Fruit fly (Drosophila melanogaster) whole organism, embryonic: Measurements from ENCODE around the gene CG11279.

ENCODE experiments used
- Asciz ChIP-seq: fragments of 200-800 bp; sonication (Bioruptor generic); optimal IDR thresholded peaks from 2 replicates; lab custom pipeline; 2017; ENCODE audit warnings: missing biosample characterization, mild to moderate bottlenecking, missing genetic modification characterization, missing genetic modification reagents
- Atf6 ChIP-seq: fragments of 200-800 bp; sonication (Bioruptor generic); IDR thresholded peaks from 2 replicates; pipeline ENCODE4 v1.3.6; 2022; ENCODE audit warnings: missing biosample characterization, missing genetic modification characterization
- BtbVII ChIP-seq: fragments of 200-800 bp; sonication (Bioruptor generic); optimal IDR thresholded peaks from 3 replicates; lab custom pipeline; 2017; ENCODE audit warnings: missing biosample characterization, mild to moderate bottlenecking, missing genetic modification characterization
- CG10366 ChIP-seq: fragments of 200-800 bp; sonication (Bioruptor generic); IDR thresholded peaks from 2 replicates; pipeline ENCODE4 v1.3.6; 2022; ENCODE audit warnings: missing biosample characterization, missing genetic modification characterization
- CG10979 ChIP-seq: fragments of 200-800 bp; sonication (Bioruptor generic); optimal IDR thresholded peaks from 2 replicates; lab custom pipeline; 2018; ENCODE audit warnings: missing biosample characterization, mild to moderate bottlenecking, missing genetic modification characterization, moderate library complexity
- CG17612 ChIP-seq: fragments of 200-800 bp; sonication (Bioruptor generic); IDR thresholded peaks from 2 replicates; pipeline ENCODE4 v1.3.6; 2022; ENCODE audit warnings: missing biosample characterization, missing genetic modification characterization
- CG2199 ChIP-seq: fragments of 200-800 bp; sonication (Bioruptor generic); IDR thresholded peaks from 3 replicates; pipeline ENCODE4 v1.3.6; 2022; ENCODE audit warnings: missing biosample characterization, missing genetic modification characterization
- CG31441 ChIP-seq: fragments of 200-800 bp; sonication (Bioruptor generic); IDR thresholded peaks from 2 replicates; pipeline ENCODE4 v1.3.6; 2022; ENCODE audit warnings: missing biosample characterization, missing genetic modification characterization
- CG34224 ChIP-seq: fragments of 200-800 bp; sonication (Bioruptor generic); IDR thresholded peaks from 3 replicates; pipeline ENCODE4 v1.3.6; 2022; ENCODE audit warnings: missing biosample characterization, missing genetic modification characterization; ENCODE audit not compliant: partially characterized antibody
- CG5180 ChIP-seq: fragments of 200-800 bp; sonication (Bioruptor generic); optimal IDR thresholded peaks from 3 replicates; lab custom pipeline; 2017; ENCODE audit warnings: missing biosample characterization, missing genetic modification characterization, mild to moderate bottlenecking, moderate library complexity, missing genetic modification reagents
- CG6683 ChIP-seq: fragments of 200-800 bp; sonication (Bioruptor generic); optimal IDR thresholded peaks from 2 replicates; lab custom pipeline; 2017; ENCODE audit warnings: missing biosample characterization, mild to moderate bottlenecking, missing genetic modification characterization, missing genetic modification reagents
- CG8388 ChIP-seq: fragments of 200-800 bp; sonication (Bioruptor generic); optimal IDR thresholded peaks from 2 replicates; lab custom pipeline; 2019; ENCODE audit warnings: missing biosample characterization, mild to moderate bottlenecking, missing genetic modification characterization, moderate library complexity
- CG9609 ChIP-seq: fragments of 200-800 bp; sonication (Bioruptor generic); optimal IDR thresholded peaks from 3 replicates; lab custom pipeline; 2016; ENCODE audit warnings: missing biosample characterization, missing genetic modification characterization
- CHES-1-like ChIP-seq: fragments of 200-800 bp; sonication (Bioruptor generic); optimal IDR thresholded peaks from 2 replicates; lab custom pipeline; 2016; ENCODE audit warnings: missing biosample characterization, missing genetic modification characterization
- D19A ChIP-seq: fragments of 200-800 bp; optimal IDR thresholded peaks from 3 replicates; lab custom pipeline; 2019; ENCODE audit warnings: missing biosample characterization, mild to moderate bottlenecking, missing genetic modification characterization, moderate library complexity
- Dbx ChIP-seq: fragments of 200-800 bp; sonication (Bioruptor generic); IDR thresholded peaks from 3 replicates; pipeline ENCODE4 v1.3.6; 2022; ENCODE audit warnings: missing biosample characterization, missing genetic modification characterization
- Doc3 ChIP-seq: fragments of 200-800 bp; sonication (Bioruptor generic); IDR thresholded peaks from 3 replicates; pipeline ENCODE4 v1.3.6; 2022; ENCODE audit warnings: missing biosample characterization, missing genetic modification characterization; ENCODE audit not compliant: partially characterized antibody
- Ets65A ChIP-seq: fragments of 200-800 bp; sonication (Bioruptor generic); peaks from one replicate; lab custom pipeline; 2016; ENCODE audit warnings: missing biosample characterization, missing genetic modification characterization
- Gug ChIP-seq: fragments of 200-800 bp; sonication (Bioruptor generic); IDR thresholded peaks from 4 replicates; pipeline ENCODE4 v1.3.6; 2022; ENCODE audit warnings: missing biosample characterization, missing genetic modification characterization
- Max ChIP-seq: fragments of 200-800 bp; sonication (Bioruptor generic); optimal IDR thresholded peaks from 2 replicates; lab custom pipeline; 2016; ENCODE audit warnings: missing biosample characterization, mild to moderate bottlenecking, missing genetic modification characterization
- Nf-YA ChIP-seq: fragments of 200-800 bp; sonication (Bioruptor generic); IDR thresholded peaks from 2 replicates; pipeline ENCODE4 v1.3.6; 2022; ENCODE audit warnings: missing biosample characterization, missing genetic modification characterization
- Opbp ChIP-seq: fragments of 200-800 bp; sonication (Bioruptor generic); IDR thresholded peaks from 3 replicates; pipeline ENCODE4 v1.3.6; 2022; ENCODE audit warnings: missing biosample characterization, missing genetic modification characterization; ENCODE audit not compliant: partially characterized antibody
- Rx ChIP-seq: fragments of 200-800 bp; sonication (Bioruptor generic); IDR thresholded peaks from 2 replicates; pipeline ENCODE4 v1.3.6; 2022; ENCODE audit warnings: missing biosample characterization, missing genetic modification characterization
- Sin3A ChIP-seq: fragments of >200 bp; optimal IDR thresholded peaks from 2 replicates; lab custom pipeline; 2018
- Stat92E ChIP-seq, 3 experiments: fragments of >200 bp in 2 of 3; fragments of 200-800 bp in 1 of 3; sonication (Bioruptor generic) in 1 of 3; optimal IDR thresholded peaks; 2 replicates each; lab custom pipeline; 2017 to 2019; ENCODE audit warnings: missing biosample characterization in 3 of 3, missing genetic modification characterization in 3 of 3, mild to moderate bottlenecking in 1 of 3, moderate library complexity in 1 of 3
- ab ChIP-seq: fragments of 200-800 bp; sonication (Bioruptor generic); optimal IDR thresholded peaks from 2 replicates; lab custom pipeline; 2016; ENCODE audit warnings: missing biosample characterization, missing genetic modification characterization
- amos ChIP-seq: fragments of 200-800 bp; sonication (Bioruptor generic); IDR thresholded peaks from 2 replicates; pipeline ENCODE4 v1.3.6; 2022; ENCODE audit warnings: missing biosample characterization, missing genetic modification characterization; ENCODE audit not compliant: partially characterized antibody
- ato ChIP-seq: fragments of 200-800 bp; sonication (Bioruptor generic); IDR thresholded peaks from 2 replicates; pipeline ENCODE4 v1.3.6; 2022; ENCODE audit warnings: missing biosample characterization, missing genetic modification characterization; ENCODE audit not compliant: partially characterized antibody
- bbx ChIP-seq: fragments of 200-800 bp; sonication (Bioruptor generic); IDR thresholded peaks from 2 replicates; pipeline ENCODE4 v1.3.6; 2022; ENCODE audit warnings: missing biosample characterization, missing genetic modification characterization; ENCODE audit not compliant: partially characterized antibody
- cg ChIP-seq: fragments of 200-800 bp; sonication (Bioruptor generic); optimal IDR thresholded peaks from 3 replicates; lab custom pipeline; 2019; ENCODE audit warnings: missing biosample characterization, mild to moderate bottlenecking, missing genetic modification characterization, moderate library complexity
- chif ChIP-seq, 2 experiments: fragments of 200-800 bp; sonication (Bioruptor generic); optimal IDR thresholded peaks; 3 replicates each; lab custom pipeline; 2016; ENCODE audit warnings: missing biosample characterization in 2 of 2, missing genetic modification characterization in 2 of 2
- dimm ChIP-seq: fragments of 200-800 bp; sonication (Bioruptor generic); IDR thresholded peaks from 2 replicates; pipeline ENCODE4 v1.3.6; 2022; ENCODE audit warnings: missing biosample characterization, missing genetic modification characterization
- esg ChIP-seq: fragments of 200-800 bp; sonication (Bioruptor generic); conservative IDR thresholded peaks from 2 replicates; pipeline ENCODE4 v1.3.6; 2022; ENCODE audit warnings: missing biosample characterization, missing genetic modification characterization
- ftz-f1 ChIP-seq: fragments of 200-800 bp; sonication (Bioruptor generic); optimal IDR thresholded peaks from 2 replicates; lab custom pipeline; 2016; ENCODE audit warnings: missing biosample characterization, missing genetic modification characterization
- gcm2 ChIP-seq: fragments of 200-800 bp; sonication (Bioruptor generic); optimal IDR thresholded peaks from 2 replicates; lab custom pipeline; 2016; ENCODE audit warnings: missing biosample characterization, missing genetic modification characterization
- gsb-n ChIP-seq: fragments of 200-800 bp; sonication (Bioruptor generic); optimal IDR thresholded peaks from 3 replicates; lab custom pipeline; 2018; ENCODE audit warnings: missing biosample characterization, mild to moderate bottlenecking, missing genetic modification characterization
- gt ChIP-seq: fragments of 200-800 bp; sonication (Bioruptor generic); IDR thresholded peaks from 2 replicates; pipeline ENCODE4 v1.3.6; 2022; ENCODE audit warnings: missing biosample characterization, missing genetic modification characterization
- kah ChIP-seq: fragments of 200-800 bp; sonication (Bioruptor generic); optimal IDR thresholded peaks from 2 replicates; lab custom pipeline; 2018; ENCODE audit warnings: missing biosample characterization, mild to moderate bottlenecking, missing genetic modification characterization
- pan ChIP-seq, 4 experiments: fragments of >200 bp in 3 of 4; fragments of 200-800 bp in 1 of 4; sonication (Bioruptor generic) in 1 of 4; optimal IDR thresholded peaks in 3 of 4; IDR thresholded peaks in 1 of 4; 2 replicates each; pipeline versions ENCODE4 v1.3.6 to Lab custom; 2017 to 2022; ENCODE audit warnings: missing biosample characterization in 2 of 4, missing genetic modification characterization in 2 of 4, mixed read lengths in 1 of 4
- pb ChIP-seq: fragments of 200-800 bp; sonication (Bioruptor generic); optimal IDR thresholded peaks from 3 replicates; lab custom pipeline; 2016; ENCODE audit warnings: missing biosample characterization, missing genetic modification characterization
- phol ChIP-seq: fragments of 200-800 bp; sonication (Bioruptor generic); optimal IDR thresholded peaks from 3 replicates; lab custom pipeline; 2018; ENCODE audit warnings: missing biosample characterization, mild to moderate bottlenecking, missing genetic modification characterization, moderate library complexity
- run ChIP-seq: fragments of 200-800 bp; sonication (Bioruptor generic); optimal IDR thresholded peaks from 3 replicates; lab custom pipeline; 2018; ENCODE audit warnings: missing biosample characterization, mild to moderate bottlenecking, missing genetic modification characterization
- sens ChIP-seq: fragments of 200-800 bp; sonication (Bioruptor generic); peaks from one replicate; lab custom pipeline; 2016; ENCODE audit warnings: missing biosample characterization, missing genetic modification characterization
- stwl ChIP-seq: fragments of 200-800 bp; sonication (Bioruptor generic); optimal IDR thresholded peaks from 3 replicates; lab custom pipeline; 2018; ENCODE audit warnings: missing biosample characterization, mild to moderate bottlenecking, missing genetic modification characterization, moderate library complexity
- sug ChIP-seq: fragments of 200-800 bp; optimal IDR thresholded peaks from 2 replicates; lab custom pipeline; 2019; ENCODE audit warnings: missing biosample characterization, mild to moderate bottlenecking, missing genetic modification characterization, moderate library complexity
- tap ChIP-seq: fragments of 200-800 bp; optimal IDR thresholded peaks from 3 replicates; lab custom pipeline; 2019; ENCODE audit warnings: missing biosample characterization, mild to moderate bottlenecking, missing genetic modification characterization, moderate library complexity
- unc-4 ChIP-seq: fragments of 200-800 bp; sonication (Bioruptor generic); IDR thresholded peaks from 2 replicates; pipeline ENCODE4 v1.3.6; 2022; ENCODE audit warnings: missing biosample characterization, missing genetic modification characterization; ENCODE audit not compliant: partially characterized antibody
- vvl ChIP-seq: fragments of 200-800 bp; sonication (Bioruptor generic); IDR thresholded peaks from 2 replicates; pipeline ENCODE4 v1.3.6; 2022; ENCODE audit warnings: missing biosample characterization, missing genetic modification characterization
- zen ChIP-seq: fragments of 200-800 bp; sonication (Bioruptor generic); optimal IDR thresholded peaks from 3 replicates; lab custom pipeline; 2018; ENCODE audit warnings: missing biosample characterization, mild to moderate bottlenecking, missing genetic modification characterization, moderate library complexity

Gene CG11279

DNA sequence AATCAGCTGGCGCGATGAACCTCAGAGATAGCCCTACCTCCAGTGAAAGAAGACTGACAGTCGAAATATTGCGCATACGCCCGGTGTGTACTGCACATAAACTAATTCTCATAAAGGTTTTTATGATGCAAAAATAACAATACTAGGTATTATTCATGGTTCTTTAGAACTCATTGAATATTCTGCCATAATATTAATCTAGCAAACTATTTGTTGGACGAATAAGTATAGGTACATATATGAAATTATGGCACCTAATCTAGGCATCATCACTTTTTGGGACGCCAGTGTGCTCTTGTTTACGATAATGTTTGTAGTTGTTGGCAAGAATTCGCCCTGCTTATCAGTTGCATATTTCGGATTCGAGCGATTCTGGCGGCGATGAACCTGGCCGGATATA, 25.1 kb upstream of the CG11279 start (continued):
- TF ChIP-seq CHES-1-like (peak; percentile 7), pan (optimal IDR thresholded peaks at IDR 0.05; lab: Kevin White, UChicago) (no peak), pan (GFP tag; optimal IDR thresholded peaks at IDR 0.05 in 1 of 2, IDR thresholded peaks at IDR 0.05 in 1 of 2) (peak in 1 of 2 experiments; percentile 38), unc-4 (GFP tag; lab: Robert Waterston, UW) (no peak), CG9609 (GFP tag; lab: Kevin White, UChicago) (no peak), sug (tag; lab: Kevin White, UChicago) (peak; percentile 71), Doc3 (no peak), cg (GFP tag; lab: Kevin White, UChicago) (no peak), pb (GFP tag; lab: Kevin White, UChicago) (no peak), CG6683 (GFP tag; lab: Kevin White, UChicago) (no peak), Max (GFP tag; lab: Kevin White, UChicago) (no peak), CG31441 (GFP tag; lab: Robert Waterston, UW) (no peak), D19A (no peak), Asciz (no peak), tap (tag; lab: Kevin White, UChicago) (peak; percentile 21), BtbVII (GFP tag; lab: Kevin White, UChicago) (no peak), run (tag; lab: Kevin White, UChicago) (no peak), CG5180 (GFP tag; lab: Kevin White, UChicago) (peak; percentile 14), CG10979 (tag; lab: Kevin White, UChicago) (peak; percentile 51), CG17612 (no peak), CG8388 (GFP tag; lab: Kevin White, UChicago) (no peak), Stat92E (GFP tag; optimal IDR thresholded peaks at IDR 0.05; lab: Kevin White, UChicago) (no peak), CG10366 (GFP tag; lab: Robert Waterston, UW) (no peak)

DNA sequence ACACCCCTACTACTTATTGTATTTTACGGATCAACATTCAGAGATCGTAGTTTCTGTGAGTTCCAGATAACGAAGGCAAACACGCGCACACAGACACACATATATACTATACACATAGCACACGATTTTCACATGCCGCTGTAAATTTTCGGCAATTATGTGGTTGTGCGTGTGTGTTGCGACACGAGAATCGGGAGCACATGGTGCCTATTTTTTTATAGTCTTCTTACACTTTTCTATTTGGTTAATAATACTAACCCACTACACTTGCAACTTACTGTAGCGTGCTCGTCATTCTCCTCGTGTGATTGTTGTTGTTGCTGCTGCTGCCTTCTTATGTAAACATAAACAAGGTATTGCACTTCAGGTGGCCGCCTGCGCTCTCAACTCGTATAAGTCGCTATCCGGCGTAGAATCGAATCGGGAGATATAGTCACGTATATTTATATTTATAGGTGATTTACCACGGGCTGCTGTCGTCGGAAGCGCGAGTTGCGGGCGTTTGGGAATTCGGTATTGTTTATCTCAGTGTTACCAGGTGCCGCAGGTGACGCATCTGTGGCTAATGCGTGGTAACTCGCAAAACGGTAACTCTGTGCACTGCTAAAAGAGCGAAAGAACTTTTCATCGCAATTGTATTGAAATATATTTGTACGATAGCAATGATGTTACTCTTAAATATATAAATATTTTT, 24.5 kb upstream of the CG11279 start, which contains the start of gene Adk2:
Gene Adk2 (minus strand): TSS at position 529 of the 694 bp plus-strand sequence.
- TF ChIP-seq ftz-f1 (GFP tag; lab: Kevin White, UChicago), result no peak
- no peak; the same call in 1 of the 2 replicates for TF ChIP-seq ato (GFP tag; lab: Robert Waterston, UW)
- peak; percentile 44 for TF ChIP-seq Opbp (GFP tag; lab: Robert Waterston, UW)
- peak; percentile 67 for TF ChIP-seq Gug (GFP tag; lab: Robert Waterston, UW)
- TF ChIP-seq Ets65A (GFP tag; lab: Kevin White, UChicago), result peak; percentile 45
- no peak for TF ChIP-seq gcm2 (GFP tag; lab: Kevin White, UChicago)
- TF ChIP-seq stwl (tag; lab: Kevin White, UChicago), result peak; percentile 27
- TF ChIP-seq dimm (GFP tag; lab: Robert Waterston, UW), result no peak
- peak; percentile 73 for TF ChIP-seq sens (GFP tag; lab: Kevin White, UChicago)
- TF ChIP-seq Atf6 (GFP tag; lab: Robert Waterston, UW), result no peak; the same call in 1 of the 2 replicates
- TF ChIP-seq kah (GFP tag; lab: Kevin White, UChicago), result peak; percentile 58
- TF ChIP-seq gt (GFP tag; lab: Robert Waterston, UW), result 0 out of 2 replicates have a peak, but pooled peaks have one; percentile 14
- peak; percentile 15; the same call in 1 of the 2 replicates for TF ChIP-seq Rx (GFP tag; lab: Robert Waterston, UW)
- TF ChIP-seq gsb-n, result no peak
- TF ChIP-seq phol (tag; lab: Kevin White, UChicago), result no peak
- no peak for TF ChIP-seq Sin3A (lab: Kevin White, UChicago)
- peak; percentile 56 for TF ChIP-seq vvl
- peak; percentile 55; the same call in 2 of the 3 replicates for TF ChIP-seq Dbx (GFP tag; lab: Robert Waterston, UW)
- no peak for TF ChIP-seq chif (GFP tag; optimal IDR thresholded peaks at IDR 0.05; lab: Kevin White, UChicago)
- no peak for TF ChIP-seq CG34224
- TF ChIP-seq bbx (GFP tag; lab: Robert Waterston, UW), result 0 out of 2 replicates have a peak, but pooled peaks have one; percentile 48
- peak; percentile 53 for TF ChIP-seq amos
- TF ChIP-seq ab (GFP tag; lab: Kevin White, UChicago), result no peak
- TF ChIP-seq CG2199, result 0 out of 3 replicates have a peak, but pooled peaks have one; percentile 19
- peak; percentile 11; the same call in 1 of the 2 replicates for TF ChIP-seq esg (GFP tag; lab: Robert Waterston, UW)
- TF ChIP-seq Nf-YA (GFP tag; lab: Robert Waterston, UW), result 0 out of 2 replicates have a peak, but pooled peaks have one; percentile 27
- no peak for TF ChIP-seq zen
